Worm (Caenorhabditis elegans) whole organism, mixed stage, embryonic: ENCODE results near the gene far-5.

Experiments
- M03D4.4 ChIP-seq: sonication (generic microtip); optimal IDR thresholded peaks from 2 replicates; lab custom pipeline; 2017; ENCODE audit warnings: mild to moderate bottlenecking, missing genetic modification characterization, missing compliant biosample characterization
- bed-3 ChIP-seq: fragments of 200-800 bp; sonication (Bioruptor generic); optimal IDR thresholded peaks from 3 replicates; lab custom pipeline; 2018; ENCODE audit warnings: mild to moderate bottlenecking, missing genetic modification characterization, moderate library complexity, missing compliant biosample characterization
- blmp-1 ChIP-seq: fragments of 150-350 bp; optimal IDR thresholded peaks from 2 replicates; lab custom pipeline; 2014; ENCODE audit warnings: missing biosample characterization, missing genetic modification characterization
- ceh-39 ChIP-seq: fragments of 150-350 bp; optimal IDR thresholded peaks from 2 replicates; lab custom pipeline; 2014; ENCODE audit warnings: missing biosample characterization, missing genetic modification characterization
- ceh-43 ChIP-seq: fragments of 200-800 bp; sonication (Bioruptor generic); optimal IDR thresholded peaks from 2 replicates; lab custom pipeline; 2018; ENCODE audit warnings: mild to moderate bottlenecking, missing genetic modification characterization, moderate library complexity, missing compliant biosample characterization
- ceh-83 ChIP-seq: fragments of 200-800 bp; sonication (Bioruptor generic); optimal IDR thresholded peaks from 2 replicates; lab custom pipeline; 2018; ENCODE audit warnings: mild to moderate bottlenecking, missing genetic modification characterization, missing compliant biosample characterization
- ces-1 ChIP-seq: fragments of 150-350 bp; optimal IDR thresholded peaks from 2 replicates; lab custom pipeline; 2014; ENCODE audit warnings: missing biosample characterization, missing genetic modification reagents, missing genetic modification characterization
- cnd-1 ChIP-seq: fragments of 200-800 bp; sonication (Bioruptor generic); optimal IDR thresholded peaks from 2 replicates; lab custom pipeline; 2018; ENCODE audit warnings: mild to moderate bottlenecking, missing genetic modification characterization, missing compliant biosample characterization
- drap-1 ChIP-seq: fragments of 200-800 bp; sonication (Bioruptor generic); optimal IDR thresholded peaks from 3 replicates; lab custom pipeline; 2018; ENCODE audit warnings: mild to moderate bottlenecking, missing genetic modification characterization, missing compliant biosample characterization
- elt-1 ChIP-seq: sonication (generic microtip); optimal IDR thresholded peaks from 2 replicates; lab custom pipeline; 2017; ENCODE audit warnings: missing genetic modification characterization, mild to moderate bottlenecking, missing compliant biosample characterization, antibody characterized with exemption, moderate library complexity, borderline replicate concordance; ENCODE audit not compliant: insufficient read depth
- elt-3 ChIP-seq: fragments of 150-350 bp; optimal IDR thresholded peaks from 2 replicates; lab custom pipeline; 2014; ENCODE audit warnings: missing biosample characterization, missing genetic modification characterization
- flh-1 ChIP-seq: fragments of 200-800 bp; sonication (Bioruptor generic); optimal IDR thresholded peaks from 2 replicates; lab custom pipeline; 2018; ENCODE audit warnings: mild to moderate bottlenecking, missing genetic modification characterization, moderate library complexity, missing compliant biosample characterization
- ham-2 ChIP-seq: fragments of 200-800 bp; sonication (Bioruptor generic); optimal IDR thresholded peaks from 2 replicates; lab custom pipeline; 2018; ENCODE audit warnings: mild to moderate bottlenecking, missing genetic modification characterization, missing compliant biosample characterization
- hlh-1 ChIP-seq: fragments of 150-350 bp; optimal IDR thresholded peaks from 2 replicates; lab custom pipeline; 2014; ENCODE audit warnings: missing biosample characterization, missing genetic modification reagents, missing genetic modification characterization
- lin-13 ChIP-seq: fragments of 150-350 bp; optimal IDR thresholded peaks from 2 replicates; lab custom pipeline; 2014; ENCODE audit warnings: missing biosample characterization, missing genetic modification characterization
- lin-32 ChIP-seq: fragments of 200-800 bp; sonication (Bioruptor generic); optimal IDR thresholded peaks from 2 replicates; lab custom pipeline; 2018; ENCODE audit warnings: mild to moderate bottlenecking, missing genetic modification characterization, missing compliant biosample characterization
- lsy-2 ChIP-seq: fragments of 150-350 bp; optimal IDR thresholded peaks from 2 replicates; lab custom pipeline; 2014; ENCODE audit warnings: missing biosample characterization, missing genetic modification characterization
- mab-5 ChIP-seq: fragments of 150-350 bp; optimal IDR thresholded peaks from 2 replicates; lab custom pipeline; 2014; ENCODE audit warnings: missing biosample characterization, missing genetic modification characterization
- mep-1 ChIP-seq: fragments of 150-350 bp; optimal IDR thresholded peaks from 2 replicates; lab custom pipeline; 2017; ENCODE audit warnings: missing biosample characterization, missing genetic modification reagents, missing genetic modification characterization, inconsistent platforms
- mls-2 ChIP-seq: sonication (generic microtip); optimal IDR thresholded peaks from 2 replicates; lab custom pipeline; 2016; ENCODE audit warnings: mild to moderate bottlenecking, missing genetic modification characterization, moderate library complexity, missing compliant biosample characterization
- nhr-12 ChIP-seq: fragments of 150-350 bp; optimal IDR thresholded peaks from 2 replicates; lab custom pipeline; 2014; ENCODE audit warnings: missing biosample characterization, missing genetic modification characterization
- nhr-2 ChIP-seq: fragments of 150-350 bp; optimal IDR thresholded peaks from 2 replicates; lab custom pipeline; 2014; ENCODE audit warnings: missing biosample characterization, missing genetic modification characterization
- nhr-237 ChIP-seq: fragments of 150-350 bp; optimal IDR thresholded peaks from 2 replicates; lab custom pipeline; 2014; ENCODE audit warnings: missing biosample characterization, missing genetic modification characterization
- nhr-28 ChIP-seq: fragments of 150-350 bp; optimal IDR thresholded peaks from 2 replicates; lab custom pipeline; 2014; ENCODE audit warnings: missing biosample characterization, missing genetic modification characterization
- nhr-76 ChIP-seq: sonication (generic microtip); optimal IDR thresholded peaks from 2 replicates; lab custom pipeline; 2017; ENCODE audit warnings: missing biosample characterization, missing genetic modification characterization
- pha-4 ChIP-seq: fragments of 150-350 bp; optimal IDR thresholded peaks from 2 replicates; lab custom pipeline; 2018; ENCODE audit warnings: missing biosample characterization, missing genetic modification reagents, missing genetic modification characterization
- sem-2 ChIP-seq: fragments of 200-800 bp; sonication (Bioruptor generic); optimal IDR thresholded peaks from 2 replicates; lab custom pipeline; 2018; ENCODE audit warnings: mild to moderate bottlenecking, missing genetic modification characterization, missing compliant biosample characterization
- snpc-4 ChIP-seq: fragments of 150-350 bp; optimal IDR thresholded peaks from 2 replicates; lab custom pipeline; 2014; ENCODE audit warnings: missing biosample characterization, missing genetic modification characterization
- sptf-1 ChIP-seq: sonication (generic microtip); optimal IDR thresholded peaks from 2 replicates; lab custom pipeline; 2017; ENCODE audit warnings: mild to moderate bottlenecking, missing genetic modification characterization, moderate library complexity, missing compliant biosample characterization
- tbx-8 ChIP-seq: fragments of 200-800 bp; sonication (Bioruptor generic); optimal IDR thresholded peaks from 2 replicates; lab custom pipeline; 2018; ENCODE audit warnings: mild to moderate bottlenecking, missing genetic modification characterization, moderate library complexity, missing compliant biosample characterization
- unc-120 ChIP-seq: sonication (generic microtip); optimal IDR thresholded peaks from 2 replicates; lab custom pipeline; 2017; ENCODE audit warnings: missing genetic modification characterization, missing compliant biosample characterization; ENCODE audit not compliant: poor library complexity, severe bottlenecking
- unc-39 ChIP-seq: fragments of 150-350 bp; optimal IDR thresholded peaks from 2 replicates; lab custom pipeline; 2014; ENCODE audit warnings: missing biosample characterization, missing genetic modification characterization
- unc-62 ChIP-seq: fragments of 150-350 bp; optimal IDR thresholded peaks from 2 replicates; lab custom pipeline; 2014; ENCODE audit warnings: missing biosample characterization, missing genetic modification reagents, missing genetic modification characterization
- zip-8 ChIP-seq: fragments of 150-350 bp; optimal IDR thresholded peaks from 2 replicates; lab custom pipeline; 2014; ENCODE audit warnings: missing biosample characterization, missing genetic modification characterization
- ztf-11 ChIP-seq: fragments of 150-350 bp; optimal IDR thresholded peaks from 2 replicates; lab custom pipeline; 2014; ENCODE audit warnings: missing biosample characterization, missing genetic modification characterization

far-5 gene

ce11 chrV:13041666-13042065 is 46.3 kb downstream of the far-5 start, which contains the start of gene scyl-1:
TSS of gene scyl-1 (minus strand) at chrV:13041721.
- TF ChIP-seq nhr-237 (tag; lab: Kevin White, UChicago) (peak; percentile 52), hlh-1 (tag; lab: Kevin White, UChicago) (peak; percentile 57), drap-1 (GFP tag; lab: Kevin White, UChicago) (peak; percentile 32), zip-8 (no peak), M03D4.4 (peak; percentile 36), lin-32 (no peak), nhr-2 (tag; lab: Kevin White, UChicago) (no peak), unc-39 (tag; lab: Kevin White, UChicago) (no peak), ceh-83 (GFP tag; lab: Kevin White, UChicago) (peak; percentile 17), ceh-43 (GFP tag; lab: Kevin White, UChicago) (no peak), flh-1 (no peak), nhr-76 (no peak), ham-2 (no peak), tbx-8 (GFP tag; lab: Kevin White, UChicago) (no peak), lsy-2 (tag; lab: Kevin White, UChicago) (peak; percentile 61), snpc-4 (no peak), ces-1 (GFP tag; lab: Kevin White, UChicago) (peak; percentile 86), elt-1 (tag; lab: Kevin White, UChicago) (no peak), unc-62 (GFP tag; lab: Kevin White, UChicago) (peak; percentile 16), nhr-28 (tag; lab: Kevin White, UChicago) (no peak), sptf-1 (tag; lab: Kevin White, UChicago) (peak; percentile 64), unc-120 (tag; lab: Kevin White, UChicago) (no peak), lin-13 (peak; percentile 36), sem-2 (GFP tag; lab: Kevin White, UChicago) (no peak), bed-3 (GFP tag; lab: Kevin White, UChicago) (no peak), cnd-1 (tag; lab: Kevin White, UChicago) (no peak), pha-4 (tag; lab: Kevin White, UChicago) (no peak), ceh-39 (tag; lab: Kevin White, UChicago) (no peak), ztf-11 (tag; lab: Kevin White, UChicago) (peak; percentile 3), elt-3 (no peak), blmp-1 (peak; percentile 19), nhr-12 (tag; lab: Kevin White, UChicago) (no peak), mep-1 (tag; lab: Kevin White, UChicago) (peak; percentile 66), mab-5 (no peak), mls-2 (tag; lab: Kevin White, UChicago) (peak; percentile 7)

ce11 chrV:13043195-13043762 is 47.9 kb downstream of the far-5 start, which contains the start of gene lap-2:
TSS of gene lap-2 (plus strand) at chrV:13043712.
- no peak for TF ChIP-seq mep-1 (tag; lab: Kevin White, UChicago)
- TF ChIP-seq tbx-8 (GFP tag; lab: Kevin White, UChicago): no peak
- no peak for TF ChIP-seq bed-3 (GFP tag; lab: Kevin White, UChicago)
- TF ChIP-seq pha-4 (tag; lab: Kevin White, UChicago): no peak
- no peak for TF ChIP-seq flh-1
- TF ChIP-seq unc-62 (GFP tag; lab: Kevin White, UChicago): peak; percentile 71
- no peak for TF ChIP-seq nhr-12 (tag; lab: Kevin White, UChicago)

ce11 chrV:13043832-13044521 is 48.6 kb downstream of the far-5 start:
- TF ChIP-seq ham-2 (no peak), unc-39 (tag; lab: Kevin White, UChicago) (no peak), lin-13 (no peak), lin-32 (no peak), nhr-12 (tag; lab: Kevin White, UChicago) (no peak), blmp-1 (no peak), nhr-76 (no peak), elt-3 (no peak), M03D4.4 (no peak), nhr-2 (tag; lab: Kevin White, UChicago) (no peak), ces-1 (GFP tag; lab: Kevin White, UChicago) (no peak), mep-1 (tag; lab: Kevin White, UChicago) (no peak), elt-1 (tag; lab: Kevin White, UChicago) (no peak), sem-2 (GFP tag; lab: Kevin White, UChicago) (no peak), flh-1 (no peak), mab-5 (no peak)
- TF ChIP-seq, all 35 proteins: peak for 0
